Fruit fly (Drosophila melanogaster) whole organism: ENCODE measurements around the gene CG42831.

ENCODE experiments used
- CG8478 ChIP-seq: fragments of >200 bp; optimal IDR thresholded peaks from 2 replicates; lab custom pipeline; 2018; ENCODE audit warnings: inconsistent platforms
- Dll ChIP-seq: fragments of >200 bp; optimal IDR thresholded peaks from 2 replicates; lab custom pipeline; 2017
- EcR ChIP-seq, 2 experiments: fragments of >200 bp; optimal IDR thresholded peaks; 2 replicates each; lab custom pipeline; 2017; ENCODE audit warnings: missing biosample characterization in 2 of 2, missing genetic modification characterization in 2 of 2, missing genetic modification reagents in 2 of 2
- pan ChIP-seq: fragments of >200 bp; optimal IDR thresholded peaks from 2 replicates; lab custom pipeline; 2017
- psq ChIP-seq: fragments of >200 bp; optimal IDR thresholded peaks from 2 replicates; lab custom pipeline; 2017
- usp ChIP-seq: fragments of >200 bp; optimal IDR thresholded peaks from 2 replicates; lab custom pipeline; 2017; ENCODE audit warnings: missing biosample characterization, missing genetic modification characterization, mixed read lengths

dm6 chr3L:10845758-10846157 lies 31.1 kb downstream of the CG42831 start:
- no peak for TF ChIP-seq psq (lab: Kevin White, UChicago)
- TF ChIP-seq CG8478, result no peak
- no peak for TF ChIP-seq Dll (lab: Kevin White, UChicago)
- TF ChIP-seq usp (GFP tag; lab: Kevin White, UChicago), result no peak
- no peak for TF ChIP-seq pan (lab: Kevin White, UChicago)
- TF ChIP-seq EcR (GFP tag; optimal IDR thresholded peaks at IDR 0.05; lab: Kevin White, UChicago), result no peak
